Worm (Caenorhabditis elegans) whole organism, L4/young adult: ENCODE measurements around the gene tbb-4.

ENCODE experiments used
- W03F9.2 ChIP-seq: fragments of 150-350 bp; optimal IDR thresholded peaks from 2 replicates; lab custom pipeline; 2014; ENCODE audit warnings: missing biosample characterization, missing genetic modification characterization
- dao-5 ChIP-seq: sonication (generic microtip); optimal IDR thresholded peaks from 2 replicates; lab custom pipeline; 2016; ENCODE audit warnings: missing genotype, missing genetic modification characterization, moderate library complexity, missing compliant biosample characterization
- him-1 ChIP-seq: sonication (generic microtip); optimal IDR thresholded peaks from 2 replicates; lab custom pipeline; 2016; ENCODE audit warnings: missing genotype, missing genetic modification reagents, missing genetic modification characterization, missing compliant biosample characterization

ce11 chrX:9417948-9418347, 18.7 kb downstream of the tbb-4 start:
- no peak for TF ChIP-seq him-1 (tag; lab: Kevin White, UChicago)
- TF ChIP-seq dao-5 (tag; lab: Kevin White, UChicago): no peak
- no peak for TF ChIP-seq W03F9.2 (tag; lab: Kevin White, UChicago)
